Fruit fly (Drosophila melanogaster) whole organism, prepupa: ENCODE data around the gene CG9667.

Experiments used
- Blimp-1 ChIP-seq: fragments of 200-800 bp; sonication (Bioruptor generic); optimal IDR thresholded peaks from 3 replicates; lab custom pipeline; 2017; ENCODE audit warnings: missing biosample characterization, missing genetic modification characterization, mild to moderate bottlenecking, moderate library complexity, missing genetic modification reagents
- CG10631 ChIP-seq: fragments of 200-800 bp; sonication (Bioruptor generic); optimal IDR thresholded peaks from 2 replicates; lab custom pipeline; 2016; ENCODE audit warnings: missing biosample characterization, missing genetic modification characterization
- CG10669 ChIP-seq: fragments of 200-800 bp; sonication (Bioruptor generic); optimal IDR thresholded peaks from 3 replicates; lab custom pipeline; 2018; ENCODE audit warnings: missing biosample characterization, mild to moderate bottlenecking, missing genetic modification characterization, moderate library complexity
- CG11294 ChIP-seq: fragments of 200-800 bp; sonication (Bioruptor generic); IDR thresholded peaks from 2 replicates; pipeline ENCODE4 v1.3.6; 2022; ENCODE audit warnings: missing biosample characterization, missing genetic modification characterization
- CG11902 ChIP-seq: fragments of 200-800 bp; sonication (Bioruptor generic); optimal IDR thresholded peaks from 3 replicates; lab custom pipeline; 2016; ENCODE audit warnings: missing biosample characterization, missing genetic modification characterization
- CG15336 ChIP-seq: fragments of 200-800 bp; sonication (Bioruptor generic); IDR thresholded peaks from 2 replicates; pipeline ENCODE4 v1.3.6; 2022; ENCODE audit warnings: missing biosample characterization, missing genetic modification characterization
- CG1621 ChIP-seq: fragments of 200-800 bp; sonication (Bioruptor generic); optimal IDR thresholded peaks from 3 replicates; lab custom pipeline; 2018; ENCODE audit warnings: missing biosample characterization, mild to moderate bottlenecking, missing genetic modification characterization
- CG16779 ChIP-seq: fragments of 200-800 bp; sonication (Bioruptor generic); optimal IDR thresholded peaks from 3 replicates; lab custom pipeline; 2017; ENCODE audit warnings: missing biosample characterization, mild to moderate bottlenecking, missing genetic modification characterization
- CG3032 ChIP-seq: fragments of 200-800 bp; optimal IDR thresholded peaks from 2 replicates; lab custom pipeline; 2019; ENCODE audit warnings: missing biosample characterization, mild to moderate bottlenecking, missing genetic modification characterization, moderate library complexity
- CG31627 ChIP-seq: fragments of 200-800 bp; sonication (Bioruptor generic); optimal IDR thresholded peaks from 3 replicates; lab custom pipeline; 2016; ENCODE audit warnings: missing biosample characterization, missing genetic modification characterization
- CG32006 ChIP-seq: fragments of 200-800 bp; sonication (Bioruptor generic); optimal IDR thresholded peaks from 3 replicates; lab custom pipeline; 2017; ENCODE audit warnings: missing biosample characterization, mild to moderate bottlenecking, missing genetic modification characterization
- CG3919 ChIP-seq: fragments of 200-800 bp; sonication (Bioruptor generic); optimal IDR thresholded peaks from 3 replicates; lab custom pipeline; 2016; ENCODE audit warnings: missing biosample characterization, missing genetic modification characterization
- CG4318 ChIP-seq: fragments of 200-800 bp; sonication (Bioruptor generic); optimal IDR thresholded peaks from 3 replicates; lab custom pipeline; 2017; ENCODE audit warnings: missing biosample characterization, mild to moderate bottlenecking, missing genetic modification characterization
- CG6163 ChIP-seq: fragments of 200-800 bp; sonication (Bioruptor generic); IDR thresholded peaks from 3 replicates; pipeline ENCODE4 v1.3.6; 2022; ENCODE audit warnings: missing biosample characterization, missing genetic modification characterization
- CG6276 ChIP-seq: fragments of 200-800 bp; sonication (Bioruptor generic); optimal IDR thresholded peaks from 2 replicates; lab custom pipeline; 2017; ENCODE audit warnings: missing biosample characterization, mild to moderate bottlenecking, missing genetic modification characterization
- CG6792 ChIP-seq: fragments of 200-800 bp; sonication (Bioruptor generic); optimal IDR thresholded peaks from 3 replicates; lab custom pipeline; 2016; ENCODE audit warnings: missing biosample characterization, missing genetic modification characterization
- CG6808 ChIP-seq: fragments of 200-800 bp; sonication (Bioruptor generic); optimal IDR thresholded peaks from 3 replicates; lab custom pipeline; 2017; ENCODE audit warnings: missing biosample characterization, missing genetic modification characterization, mild to moderate bottlenecking, moderate library complexity, missing genetic modification reagents
- CG6854 ChIP-seq: fragments of 200-800 bp; sonication (Bioruptor generic); optimal IDR thresholded peaks from 2 replicates; lab custom pipeline; 2017; ENCODE audit warnings: missing biosample characterization, mild to moderate bottlenecking, missing genetic modification characterization
- CG7368 ChIP-seq: fragments of 200-800 bp; sonication (Bioruptor generic); optimal IDR thresholded peaks from 3 replicates; lab custom pipeline; 2016; ENCODE audit warnings: missing biosample characterization, missing genetic modification characterization
- CG8319 ChIP-seq: fragments of 200-800 bp; sonication (Bioruptor generic); optimal IDR thresholded peaks from 3 replicates; lab custom pipeline; 2016; ENCODE audit warnings: missing biosample characterization, missing genetic modification characterization
- CG8632 ChIP-seq: fragments of 200-800 bp; sonication (Bioruptor generic); optimal IDR thresholded peaks from 3 replicates; lab custom pipeline; 2016; ENCODE audit warnings: missing biosample characterization, missing genetic modification characterization
- CG9139 ChIP-seq: fragments of 200-800 bp; sonication (Bioruptor generic); optimal IDR thresholded peaks from 3 replicates; lab custom pipeline; 2017; ENCODE audit warnings: missing biosample characterization, mild to moderate bottlenecking, missing genetic modification characterization
- Eip75B ChIP-seq: fragments of 200-800 bp; sonication (Bioruptor generic); optimal IDR thresholded peaks from 3 replicates; lab custom pipeline; 2016; ENCODE audit warnings: missing biosample characterization, missing genetic modification characterization
- Eip93F ChIP-seq: fragments of 200-800 bp; sonication (Bioruptor generic); optimal IDR thresholded peaks from 2 replicates; lab custom pipeline; 2016; ENCODE audit warnings: missing biosample characterization, mild to moderate bottlenecking, missing genetic modification characterization
- Ets21C ChIP-seq: fragments of 200-800 bp; sonication (Bioruptor generic); optimal IDR thresholded peaks from 3 replicates; lab custom pipeline; 2016; ENCODE audit warnings: missing biosample characterization, missing genetic modification characterization
- Ets96B ChIP-seq: fragments of 200-800 bp; optimal IDR thresholded peaks from 2 replicates; lab custom pipeline; 2019; ENCODE audit warnings: missing biosample characterization, mild to moderate bottlenecking, missing genetic modification characterization, moderate library complexity
- Gug ChIP-seq: fragments of 200-800 bp; sonication (Bioruptor generic); IDR thresholded peaks from 2 replicates; pipeline ENCODE4 v1.3.6; 2022; ENCODE audit warnings: missing biosample characterization, missing genetic modification characterization
- Met ChIP-seq: fragments of 200-800 bp; sonication (Bioruptor generic); optimal IDR thresholded peaks from 3 replicates; lab custom pipeline; 2016; ENCODE audit warnings: missing biosample characterization, missing genetic modification characterization
- OdsH ChIP-seq: fragments of 200-800 bp; sonication (Bioruptor generic); optimal IDR thresholded peaks from 3 replicates; lab custom pipeline; 2016; ENCODE audit warnings: missing biosample characterization, missing genetic modification characterization
- Smox ChIP-seq: fragments of 200-800 bp; sonication (Bioruptor generic); optimal IDR thresholded peaks from 3 replicates; lab custom pipeline; 2016; ENCODE audit warnings: missing biosample characterization, missing genetic modification characterization
- Sox102F ChIP-seq: fragments of 200-800 bp; sonication (Bioruptor generic); optimal IDR thresholded peaks from 2 replicates; lab custom pipeline; 2016; ENCODE audit warnings: missing biosample characterization, mild to moderate bottlenecking, missing genetic modification characterization
- Sox14 ChIP-seq: fragments of 200-800 bp; sonication (Bioruptor generic); optimal IDR thresholded peaks from 3 replicates; lab custom pipeline; 2016; ENCODE audit warnings: missing biosample characterization, missing genetic modification characterization
- Sox15 ChIP-seq: fragments of 200-800 bp; sonication (Bioruptor generic); optimal IDR thresholded peaks from 3 replicates; lab custom pipeline; 2016; ENCODE audit warnings: missing biosample characterization, missing genetic modification characterization
- achi ChIP-seq: fragments of 200-800 bp; sonication (Bioruptor generic); optimal IDR thresholded peaks from 3 replicates; lab custom pipeline; 2016; ENCODE audit warnings: missing biosample characterization, missing genetic modification characterization
- dac ChIP-seq: fragments of 200-800 bp; sonication (Bioruptor generic); optimal IDR thresholded peaks from 2 replicates; lab custom pipeline; 2017; ENCODE audit warnings: missing biosample characterization, mild to moderate bottlenecking, missing genetic modification characterization
- dsx ChIP-seq: fragments of 200-800 bp; optimal IDR thresholded peaks from 3 replicates; lab custom pipeline; 2019; ENCODE audit warnings: missing biosample characterization, mild to moderate bottlenecking, missing genetic modification characterization, moderate library complexity; ENCODE audit not compliant: poor library complexity, severe bottlenecking
- eg ChIP-seq: fragments of 200-800 bp; sonication (Bioruptor generic); IDR thresholded peaks from 3 replicates; pipeline ENCODE4 v1.3.6; 2022; ENCODE audit warnings: missing biosample characterization, missing genetic modification characterization
- esn ChIP-seq: fragments of 200-800 bp; sonication (Bioruptor generic); optimal IDR thresholded peaks from 2 replicates; lab custom pipeline; 2016; ENCODE audit warnings: missing biosample characterization, mild to moderate bottlenecking, missing genetic modification characterization, moderate library complexity
- fd59A ChIP-seq: fragments of 200-800 bp; sonication (Bioruptor generic); optimal IDR thresholded peaks from 2 replicates; lab custom pipeline; 2017; ENCODE audit warnings: missing biosample characterization, mild to moderate bottlenecking, missing genetic modification characterization, missing genetic modification reagents
- fd85E ChIP-seq: fragments of 200-800 bp; sonication (Bioruptor generic); optimal IDR thresholded peaks from 3 replicates; lab custom pipeline; 2016; ENCODE audit warnings: missing biosample characterization, missing genetic modification characterization
- fkh ChIP-seq: fragments of 200-800 bp; sonication (Bioruptor generic); optimal IDR thresholded peaks from 3 replicates; lab custom pipeline; 2017; ENCODE audit warnings: missing biosample characterization, mild to moderate bottlenecking, missing genetic modification characterization, moderate library complexity
- lz ChIP-seq: fragments of 200-800 bp; sonication (Bioruptor generic); optimal IDR thresholded peaks from 3 replicates; lab custom pipeline; 2016; ENCODE audit warnings: missing biosample characterization, missing genetic modification characterization
- net ChIP-seq: fragments of 200-800 bp; sonication (Bioruptor generic); optimal IDR thresholded peaks from 3 replicates; lab custom pipeline; 2016; ENCODE audit warnings: missing biosample characterization, missing genetic modification characterization
- pdm3 ChIP-seq: fragments of 200-800 bp; sonication (Bioruptor generic); optimal IDR thresholded peaks from 3 replicates; lab custom pipeline; 2016; ENCODE audit warnings: missing biosample characterization, missing genetic modification characterization
- salr ChIP-seq, 2 experiments: fragments of 200-800 bp; sonication (Bioruptor generic); optimal IDR thresholded peaks; 3 replicates each; lab custom pipeline; 2016 to 2018; ENCODE audit warnings: missing biosample characterization in 2 of 2, missing genetic modification characterization in 2 of 2, mild to moderate bottlenecking in 1 of 2
- spab ChIP-seq: fragments of 200-800 bp; sonication (Bioruptor generic); optimal IDR thresholded peaks from 2 replicates; lab custom pipeline; 2017; ENCODE audit warnings: missing biosample characterization, mild to moderate bottlenecking, missing genetic modification characterization, missing genetic modification reagents
- ss ChIP-seq, 2 experiments: fragments of 200-800 bp; sonication (Bioruptor generic); optimal IDR thresholded peaks; 2 replicates in 1 of 2; 3 replicates in 1 of 2; lab custom pipeline; 2017 to 2018; ENCODE audit warnings: mild to moderate bottlenecking in 2 of 2, missing biosample characterization in 2 of 2, missing genetic modification characterization in 2 of 2, moderate library complexity in 1 of 2
- svp ChIP-seq: fragments of 200-800 bp; sonication (Bioruptor generic); peaks from one replicate; lab custom pipeline; 2016; ENCODE audit warnings: missing biosample characterization, missing genetic modification characterization
- topi ChIP-seq: fragments of 200-800 bp; sonication (Bioruptor generic); optimal IDR thresholded peaks from 3 replicates; lab custom pipeline; 2016; ENCODE audit warnings: missing biosample characterization, missing genetic modification characterization
- vri ChIP-seq: fragments of 200-800 bp; sonication (Bioruptor generic); optimal IDR thresholded peaks from 3 replicates; lab custom pipeline; 2016; ENCODE audit warnings: missing biosample characterization, mild to moderate bottlenecking, missing genetic modification characterization

Gene CG9667

dm6 chr3R:8105839-8106718 is 20.1 kb downstream of the CG9667 start:
- TF ChIP-seq CG3032 (tag; lab: Kevin White, UChicago) (peak; percentile 95), achi (peak; percentile 93), CG8319 (GFP tag; lab: Kevin White, UChicago) (peak; percentile 91), topi (GFP tag; lab: Kevin White, UChicago) (peak; percentile 91), CG11294 (GFP tag; lab: Robert Waterston, UW) (no peak), fd59A (GFP tag; lab: Kevin White, UChicago) (peak; percentile 92), spab (GFP tag; lab: Kevin White, UChicago) (peak; percentile 99), fd85E (GFP tag; lab: Kevin White, UChicago) (peak; percentile 87), dsx (peak; percentile 98), CG6163 (GFP tag; lab: Robert Waterston, UW) (no peak), fkh (peak; percentile 96), OdsH (GFP tag; lab: Kevin White, UChicago) (peak; percentile 86), Blimp-1 (GFP tag; lab: Kevin White, UChicago) (peak; percentile 83), CG6808 (GFP tag; lab: Kevin White, UChicago) (peak; percentile 99), CG4318 (GFP tag; lab: Kevin White, UChicago) (no peak), vri (peak; percentile 98), Met (GFP tag; lab: Kevin White, UChicago) (peak; percentile 93), Sox15 (GFP tag; lab: Kevin White, UChicago) (no peak), svp (peak; percentile 96), Sox14 (GFP tag; lab: Kevin White, UChicago) (peak; percentile 90), CG16779 (peak; percentile 99), CG6792 (GFP tag; lab: Kevin White, UChicago) (peak; percentile 92), Sox102F (peak; percentile 98), pdm3 (peak; percentile 94), net (GFP tag; lab: Kevin White, UChicago) (peak; percentile 99), ss (GFP tag; optimal IDR thresholded peaks at IDR 0.05; lab: Kevin White, UChicago) (peak; percentile 100), Smox (peak; percentile 88), CG11902 (GFP tag; lab: Kevin White, UChicago) (no peak), CG1621 (tag; lab: Kevin White, UChicago) (peak; percentile 98), CG7368 (peak; percentile 97), CG10669 (GFP tag; lab: Kevin White, UChicago) (peak; percentile 98), Ets96B (tag; lab: Kevin White, UChicago) (peak; percentile 97), Eip93F (peak; percentile 87), CG9139 (GFP tag; lab: Kevin White, UChicago) (peak; percentile 100), lz (GFP tag; lab: Kevin White, UChicago) (peak; percentile 76), esn (GFP tag; lab: Kevin White, UChicago) (peak; percentile 92), CG8632 (GFP tag; lab: Kevin White, UChicago) (peak; percentile 98), Eip75B (peak; percentile 97), eg (GFP tag; lab: Robert Waterston, UW) (no peak), salr (GFP tag; optimal IDR thresholded peaks at IDR 0.05; lab: Kevin White, UChicago) (peak; percentile 96 to 98), CG6276 (GFP tag; lab: Kevin White, UChicago) (peak; percentile 98), CG10631 (GFP tag; lab: Kevin White, UChicago) (peak; percentile 78), CG6854 (GFP tag; lab: Kevin White, UChicago) (peak; percentile 99), CG3919 (GFP tag; lab: Kevin White, UChicago) (peak; percentile 94), dac (peak; percentile 78), CG15336 (no peak), Ets21C (GFP tag; lab: Kevin White, UChicago) (peak; percentile 64), CG31627 (peak; percentile 52), Gug (GFP tag; lab: Robert Waterston, UW) (no peak), CG32006 (GFP tag; lab: Kevin White, UChicago) (peak; percentile 51)
